Worm (Caenorhabditis elegans): ENCODE results near the gene C16A11.2.

- no peak for TF ChIP-seq nhr-77 (tag; optimal IDR thresholded peaks at IDR 0.05)
- no peak for TF ChIP-seq sptf-1 (tag; optimal IDR thresholded peaks at IDR 0.05)
- no peak for TF ChIP-seq fos-1 (tag; optimal IDR thresholded peaks at IDR 0.05)
- no peak for TF ChIP-seq zag-1 (tag; optimal IDR thresholded peaks at IDR 0.05)
- no peak for TF ChIP-seq aly-2 (tag; optimal IDR thresholded peaks at IDR 0.05)
Measured at ce11 chrII:4230816-4231435, 7.1 kb upstream of the C16A11.2 start, which contains the start of gene C16A11.10.

Measured in whole organism, L1 larva.